Worm (Caenorhabditis elegans): ENCODE data around the gene C10G8.4.

C10G8.4 gene

DNA sequence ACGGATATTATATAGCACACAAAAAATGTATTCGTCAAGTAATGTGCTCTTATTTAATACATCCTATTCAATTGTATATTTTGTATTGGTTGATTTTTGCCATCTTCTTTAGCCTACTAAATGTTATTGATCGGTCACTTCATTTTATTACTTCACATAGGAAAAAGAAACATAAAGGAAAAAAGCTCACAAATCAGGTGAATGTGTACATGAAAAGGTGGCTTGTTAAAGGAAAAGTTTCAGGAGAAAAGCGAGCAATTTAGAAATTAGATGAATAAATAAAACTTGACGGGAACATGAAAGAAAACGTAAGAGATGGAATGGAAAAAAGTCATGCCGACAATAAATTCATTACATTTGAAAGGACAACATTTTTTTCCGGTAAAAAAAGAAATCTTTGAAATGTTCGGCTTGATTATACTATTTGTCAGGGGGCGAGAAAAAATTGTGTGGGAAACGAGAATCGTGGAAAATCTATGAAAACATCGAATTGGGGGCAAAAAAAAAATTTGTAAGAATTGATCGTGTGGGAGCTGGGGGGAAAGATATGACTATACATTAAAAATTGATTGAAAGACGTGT, 36.2 kb upstream of the C10G8.4 start:
- TF ChIP-seq M03D4.4 (tag; optimal IDR thresholded peaks at IDR 0.05) (peak; percentile 26), ces-1 (GFP tag; optimal IDR thresholded peaks at IDR 0.05) (no peak), pha-4 (tag; optimal IDR thresholded peaks at IDR 0.05) (no peak)

DNA sequence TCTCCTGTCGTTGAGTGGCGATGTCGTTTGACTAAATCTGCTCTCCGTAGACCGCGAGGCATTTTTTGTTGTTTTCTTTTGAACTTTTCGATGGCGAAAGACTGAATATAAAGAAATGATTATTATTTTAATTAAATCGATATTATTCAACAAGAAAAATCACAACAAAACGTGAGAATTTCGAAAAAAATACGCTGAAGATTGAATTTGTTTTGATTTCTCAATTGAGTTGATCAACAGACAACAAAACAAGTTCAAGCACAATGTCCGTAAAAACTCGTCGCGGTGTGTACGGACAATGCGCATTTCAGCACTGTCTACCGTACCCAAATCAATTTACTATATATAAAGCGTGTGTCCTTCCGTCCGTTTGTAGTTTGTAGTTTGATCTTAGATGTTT, 33.7 kb upstream of the C10G8.4 start, which contains the start of gene B0238.9:
Gene B0238.9, minus strand, starts transcription at position 101 of the 400 bp plus-strand sequence.
- TF ChIP-seq bed-3 (GFP tag; optimal IDR thresholded peaks at IDR 0.05): no peak
- no peak for TF ChIP-seq snpc-4 (tag; optimal IDR thresholded peaks at IDR 0.05)
- TF ChIP-seq zip-8 (tag; optimal IDR thresholded peaks at IDR 0.05): no peak
- TF ChIP-seq unc-62 (GFP tag; optimal IDR thresholded peaks at IDR 0.05): no peak
- no peak for TF ChIP-seq ces-1 (GFP tag; optimal IDR thresholded peaks at IDR 0.05)
- no peak for TF ChIP-seq unc-120 (tag; optimal IDR thresholded peaks at IDR 0.05; ENCODE audit: poor library complexity, severe bottlenecking)
- no peak for TF ChIP-seq sptf-1 (tag; optimal IDR thresholded peaks at IDR 0.05)
- TF ChIP-seq tbx-8 (GFP tag; optimal IDR thresholded peaks at IDR 0.05): no peak
- TF ChIP-seq drap-1 (GFP tag; optimal IDR thresholded peaks at IDR 0.05): no peak
- TF ChIP-seq elt-3 (tag; optimal IDR thresholded peaks at IDR 0.05): no peak
- TF ChIP-seq nhr-12 (tag; optimal IDR thresholded peaks at IDR 0.05): no peak
- TF ChIP-seq mep-1 (tag; optimal IDR thresholded peaks at IDR 0.05): no peak
- no peak for TF ChIP-seq nhr-237 (tag; optimal IDR thresholded peaks at IDR 0.05)
- no peak for TF ChIP-seq sem-2 (GFP tag; optimal IDR thresholded peaks at IDR 0.05)

DNA sequence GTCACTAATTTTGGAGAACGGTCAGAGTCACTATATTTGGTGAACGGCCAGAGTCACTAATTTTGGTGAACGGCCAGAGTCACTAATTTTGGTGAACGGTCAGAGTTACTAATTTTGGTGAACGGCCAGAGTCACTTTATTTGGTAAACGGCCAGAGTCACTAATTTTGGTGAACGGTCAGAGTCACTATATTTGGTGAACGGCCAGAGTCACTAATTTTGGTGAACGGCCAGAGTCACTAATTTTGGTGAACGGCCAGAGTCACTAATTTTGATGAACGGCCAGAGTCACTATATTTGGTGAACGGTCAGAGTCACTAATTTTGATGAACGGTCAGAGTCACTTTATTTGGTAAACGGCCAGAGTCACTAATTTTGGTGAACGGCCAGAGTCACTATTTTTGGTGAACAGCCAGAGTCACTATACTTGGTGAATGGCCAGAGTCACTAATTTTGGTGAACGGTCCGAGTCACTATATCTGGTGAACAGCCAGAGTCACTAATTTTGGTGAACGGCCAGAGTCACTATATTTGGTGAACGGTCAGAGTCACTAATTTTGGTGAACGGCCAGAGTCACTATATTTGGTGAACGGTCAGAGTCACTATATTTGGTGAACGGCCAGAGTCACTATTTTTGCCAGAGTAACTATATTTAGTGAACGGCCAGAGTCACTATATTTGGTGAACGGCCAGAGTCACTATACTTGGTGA, 27.3 kb upstream of the C10G8.4 start:
- TF ChIP-seq tbx-8 (GFP tag; optimal IDR thresholded peaks at IDR 0.05) (peak; percentile 69), cnd-1 (tag; optimal IDR thresholded peaks at IDR 0.05) (peak; percentile 20), sptf-1 (tag; optimal IDR thresholded peaks at IDR 0.05) (peak; percentile 27), ceh-43 (GFP tag; optimal IDR thresholded peaks at IDR 0.05) (peak; percentile 26), mls-2 (tag; optimal IDR thresholded peaks at IDR 0.05) (peak; percentile 12), ceh-83 (GFP tag; optimal IDR thresholded peaks at IDR 0.05) (peak; percentile 90), drap-1 (GFP tag; optimal IDR thresholded peaks at IDR 0.05) (peak; percentile 71), M03D4.4 (tag; optimal IDR thresholded peaks at IDR 0.05) (peak; percentile 61), bed-3 (GFP tag; optimal IDR thresholded peaks at IDR 0.05) (peak; percentile 4)

DNA sequence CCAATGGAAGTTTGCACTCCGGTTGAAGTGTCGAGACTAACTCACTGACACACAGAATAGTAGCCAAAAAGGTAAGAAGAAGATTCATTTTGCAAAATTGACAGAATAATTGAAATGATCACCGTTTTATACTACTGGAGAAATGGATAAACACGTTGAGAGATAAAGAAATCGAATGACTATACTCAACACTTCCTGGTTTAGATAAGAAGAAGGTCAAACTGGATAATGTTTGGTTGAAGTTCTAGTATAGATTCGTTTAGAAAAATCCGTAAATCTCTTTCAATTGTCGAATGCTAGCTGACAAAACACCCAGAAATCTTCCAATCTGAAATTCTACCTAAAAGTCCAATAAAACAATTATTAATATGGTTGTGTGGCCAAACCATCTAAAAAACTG, 24.5 kb upstream of the C10G8.4 start, which contains the start of gene Y49G5A.1:
Gene Y49G5A.1, minus strand, starts transcription at position 101 of the 400 bp plus-strand sequence.
- TF ChIP-seq nhr-2 (tag; optimal IDR thresholded peaks at IDR 0.05): no peak
- TF ChIP-seq sem-2 (GFP tag; optimal IDR thresholded peaks at IDR 0.05): no peak
- no peak for TF ChIP-seq lin-32 (GFP tag; optimal IDR thresholded peaks at IDR 0.05)
- no peak for TF ChIP-seq mab-5 (tag; optimal IDR thresholded peaks at IDR 0.05)
- TF ChIP-seq ces-1 (GFP tag; optimal IDR thresholded peaks at IDR 0.05): no peak
- no peak for TF ChIP-seq pha-4 (tag; optimal IDR thresholded peaks at IDR 0.05)
- no peak for TF ChIP-seq ceh-39 (tag; optimal IDR thresholded peaks at IDR 0.05)
- TF ChIP-seq elt-3 (tag; optimal IDR thresholded peaks at IDR 0.05): no peak
- no peak for TF ChIP-seq unc-62 (GFP tag; optimal IDR thresholded peaks at IDR 0.05)
- TF ChIP-seq hlh-1 (tag; optimal IDR thresholded peaks at IDR 0.05): no peak
- TF ChIP-seq sptf-1 (tag; optimal IDR thresholded peaks at IDR 0.05): no peak
- TF ChIP-seq nhr-28 (tag; optimal IDR thresholded peaks at IDR 0.05): no peak
- no peak for TF ChIP-seq flh-1 (GFP tag; optimal IDR thresholded peaks at IDR 0.05)
- no peak for TF ChIP-seq nhr-76 (tag; optimal IDR thresholded peaks at IDR 0.05)
- no peak for TF ChIP-seq nhr-12 (tag; optimal IDR thresholded peaks at IDR 0.05)

DNA sequence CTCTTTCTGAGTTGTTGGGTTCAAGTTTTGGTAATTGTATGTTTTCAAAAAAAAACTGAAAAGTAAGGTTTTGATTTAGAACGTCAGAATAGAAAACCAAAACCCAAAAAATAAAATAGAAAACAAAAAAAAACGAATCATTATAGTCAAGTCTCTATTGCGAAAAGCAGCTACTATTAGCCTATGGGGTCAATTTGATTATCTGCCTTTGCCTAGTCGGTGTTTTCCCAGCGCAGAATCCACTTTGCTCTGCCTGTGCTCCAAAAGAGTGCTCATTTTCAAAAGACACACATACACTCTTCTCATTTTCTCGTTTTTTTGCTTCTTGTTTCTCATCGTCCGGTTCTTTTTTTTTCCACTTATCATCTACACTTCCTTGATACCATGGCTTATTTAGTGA, 23.1 kb upstream of the C10G8.4 start:
- TF ChIP-seq lin-32 (GFP tag; optimal IDR thresholded peaks at IDR 0.05) (no peak), mep-1 (tag; optimal IDR thresholded peaks at IDR 0.05) (no peak), ces-1 (GFP tag; optimal IDR thresholded peaks at IDR 0.05) (peak; percentile 79), bed-3 (GFP tag; optimal IDR thresholded peaks at IDR 0.05) (no peak), elt-1 (tag; optimal IDR thresholded peaks at IDR 0.05; ENCODE audit: borderline replicate concordance, insufficient read depth) (no peak)
